Fruit fly (Drosophila melanogaster) whole organism, embryonic: ENCODE results near the gene Pka-C3.

ENCODE experiments used
- ATbp ChIP-seq: fragments of 200-800 bp; sonication (Bioruptor generic); optimal IDR thresholded peaks from 2 replicates; lab custom pipeline; 2017; ENCODE audit warnings: missing biosample characterization, mild to moderate bottlenecking, missing genetic modification characterization, missing genetic modification reagents
- Ada2b ChIP-seq: fragments of 200-800 bp; sonication (Bioruptor generic); IDR thresholded peaks from 2 replicates; pipeline ENCODE4 v1.3.6; 2022; ENCODE audit warnings: missing biosample characterization, missing genetic modification characterization
- CG10147 ChIP-seq: fragments of 200-800 bp; sonication (Bioruptor generic); optimal IDR thresholded peaks from 2 replicates; lab custom pipeline; 2019; ENCODE audit warnings: missing biosample characterization, mild to moderate bottlenecking, missing genetic modification characterization, moderate library complexity
- CG10274 ChIP-seq: fragments of 200-800 bp; sonication (Bioruptor generic); optimal IDR thresholded peaks from 3 replicates; lab custom pipeline; 2017; ENCODE audit warnings: missing biosample characterization, mild to moderate bottlenecking, missing genetic modification characterization
- CG11504 ChIP-seq: fragments of 200-800 bp; sonication (Bioruptor generic); optimal IDR thresholded peaks from 3 replicates; lab custom pipeline; 2019; ENCODE audit warnings: missing biosample characterization, mild to moderate bottlenecking, missing genetic modification characterization, moderate library complexity
- CG12219 ChIP-seq: fragments of 200-800 bp; sonication (Bioruptor generic); optimal IDR thresholded peaks from 3 replicates; lab custom pipeline; 2018; ENCODE audit warnings: missing biosample characterization, mild to moderate bottlenecking, missing genetic modification characterization
- CG12942 ChIP-seq: fragments of 200-800 bp; sonication (Bioruptor generic); optimal IDR thresholded peaks from 3 replicates; lab custom pipeline; 2016; ENCODE audit warnings: missing biosample characterization, missing genetic modification characterization
- CG14050 ChIP-seq: fragments of 200-800 bp; sonication (Bioruptor generic); IDR thresholded peaks from 3 replicates; pipeline ENCODE4 v1.3.6; 2022; ENCODE audit warnings: missing biosample characterization, missing genetic modification characterization
- CG15696 ChIP-seq: fragments of 200-800 bp; sonication (Bioruptor generic); optimal IDR thresholded peaks from 2 replicates; lab custom pipeline; 2019; ENCODE audit warnings: missing biosample characterization, mild to moderate bottlenecking, missing genetic modification characterization, moderate library complexity
- CG17385 ChIP-seq: fragments of 200-800 bp; sonication (Bioruptor generic); optimal IDR thresholded peaks from 3 replicates; lab custom pipeline; 2018; ENCODE audit warnings: missing biosample characterization, mild to moderate bottlenecking, missing genetic modification characterization
- CG18599 ChIP-seq: fragments of 200-800 bp; sonication (Bioruptor generic); optimal IDR thresholded peaks from 3 replicates; lab custom pipeline; 2017; ENCODE audit warnings: missing biosample characterization, missing genetic modification characterization, mild to moderate bottlenecking, moderate library complexity, missing genetic modification reagents
- CG2678 ChIP-seq: fragments of 200-800 bp; sonication (Bioruptor generic); optimal IDR thresholded peaks from 3 replicates; lab custom pipeline; 2019; ENCODE audit warnings: missing biosample characterization, mild to moderate bottlenecking, missing genetic modification characterization, moderate library complexity
- CG34376 ChIP-seq: fragments of 200-800 bp; sonication (Bioruptor generic); optimal IDR thresholded peaks from 2 replicates; lab custom pipeline; 2018; ENCODE audit warnings: missing biosample characterization, mild to moderate bottlenecking, missing genetic modification characterization
- CG4730 ChIP-seq: fragments of 200-800 bp; sonication (Bioruptor generic); IDR thresholded peaks from 2 replicates; pipeline ENCODE4 v1.3.6; 2022; ENCODE audit warnings: missing biosample characterization, missing genetic modification characterization
- CG5180 ChIP-seq: fragments of 200-800 bp; sonication (Bioruptor generic); optimal IDR thresholded peaks from 3 replicates; lab custom pipeline; 2017; ENCODE audit warnings: missing biosample characterization, missing genetic modification characterization, mild to moderate bottlenecking, moderate library complexity, missing genetic modification reagents
- CG5245 ChIP-seq: fragments of 200-800 bp; sonication (Bioruptor generic); optimal IDR thresholded peaks from 3 replicates; lab custom pipeline; 2016; ENCODE audit warnings: missing biosample characterization, missing genetic modification characterization
- CG6175 ChIP-seq: fragments of 200-800 bp; sonication (Bioruptor generic); IDR thresholded peaks from 3 replicates; pipeline ENCODE4 v1.3.6; 2022; ENCODE audit warnings: missing biosample characterization, missing genetic modification characterization
- CG6683 ChIP-seq: fragments of 200-800 bp; sonication (Bioruptor generic); optimal IDR thresholded peaks from 2 replicates; lab custom pipeline; 2017; ENCODE audit warnings: missing biosample characterization, mild to moderate bottlenecking, missing genetic modification characterization, missing genetic modification reagents
- CG7357 ChIP-seq: fragments of 200-800 bp; sonication (Bioruptor generic); IDR thresholded peaks from 3 replicates; pipeline ENCODE4 v1.3.6; 2022; ENCODE audit warnings: missing biosample characterization, missing genetic modification characterization
- CG7987 ChIP-seq: fragments of 200-800 bp; sonication (Bioruptor generic); optimal IDR thresholded peaks from 2 replicates; lab custom pipeline; 2018; ENCODE audit warnings: missing biosample characterization, mild to moderate bottlenecking, missing genetic modification characterization, moderate library complexity
- CG8765 ChIP-seq: fragments of 200-800 bp; sonication (Bioruptor generic); IDR thresholded peaks from 2 replicates; pipeline ENCODE4 v1.3.6; 2022; ENCODE audit warnings: missing biosample characterization, missing genetic modification characterization
- CG9876 ChIP-seq: fragments of 200-800 bp; sonication (Bioruptor generic); optimal IDR thresholded peaks from 2 replicates; lab custom pipeline; 2016; ENCODE audit warnings: missing biosample characterization, missing genetic modification characterization
- D19B ChIP-seq: fragments of 200-800 bp; sonication (Bioruptor generic); optimal IDR thresholded peaks from 2 replicates; lab custom pipeline; 2017; ENCODE audit warnings: missing biosample characterization, mild to moderate bottlenecking, missing genetic modification characterization
- Dad ChIP-seq: fragments of 200-800 bp; sonication (Bioruptor generic); optimal IDR thresholded peaks from 3 replicates; lab custom pipeline; 2016; ENCODE audit warnings: missing biosample characterization, missing genetic modification characterization
- Dbx ChIP-seq: fragments of 200-800 bp; sonication (Bioruptor generic); IDR thresholded peaks from 3 replicates; pipeline ENCODE4 v1.3.6; 2022; ENCODE audit warnings: missing biosample characterization, missing genetic modification characterization
- Elba2 ChIP-seq: fragments of 200-800 bp; sonication (Bioruptor generic); optimal IDR thresholded peaks from 3 replicates; lab custom pipeline; 2016; ENCODE audit warnings: missing biosample characterization, missing genetic modification characterization
- H15 ChIP-seq: fragments of 200-800 bp; sonication (Bioruptor generic); IDR thresholded peaks from 3 replicates; pipeline ENCODE4 v1.3.6; 2022; ENCODE audit warnings: missing biosample characterization, missing genetic modification characterization
- Hey ChIP-seq: fragments of 200-800 bp; sonication (Bioruptor generic); optimal IDR thresholded peaks from 3 replicates; lab custom pipeline; 2018; ENCODE audit warnings: missing biosample characterization, mild to moderate bottlenecking, missing genetic modification characterization
- HmgZ ChIP-seq: fragments of 200-800 bp; sonication (Bioruptor generic); optimal IDR thresholded peaks from 2 replicates; lab custom pipeline; 2018; ENCODE audit warnings: missing biosample characterization, mild to moderate bottlenecking, missing genetic modification characterization
- Hr51 ChIP-seq, 2 experiments: fragments of 200-800 bp; sonication (Bioruptor generic); optimal IDR thresholded peaks; 2 replicates in 1 of 2; 3 replicates in 1 of 2; lab custom pipeline; 2016 to 2018; ENCODE audit warnings: missing biosample characterization in 2 of 2, missing genetic modification characterization in 2 of 2, mild to moderate bottlenecking in 1 of 2, moderate library complexity in 1 of 2
- Kr ChIP-seq: fragments of 200-800 bp; sonication (Bioruptor generic); optimal IDR thresholded peaks from 2 replicates; lab custom pipeline; 2017; ENCODE audit warnings: missing biosample characterization, mild to moderate bottlenecking, missing genetic modification characterization
- Mad ChIP-seq: fragments of 200-800 bp; sonication (Bioruptor generic); optimal IDR thresholded peaks from 2 replicates; lab custom pipeline; 2016; ENCODE audit warnings: missing biosample characterization, missing genetic modification characterization
- Sry-β ChIP-seq: fragments of 200-800 bp; sonication (Bioruptor generic); optimal IDR thresholded peaks from 2 replicates; lab custom pipeline; 2018; ENCODE audit warnings: missing biosample characterization, mild to moderate bottlenecking, missing genetic modification characterization, moderate library complexity
- TFAM ChIP-seq: fragments of 200-800 bp; sonication (Bioruptor generic); optimal IDR thresholded peaks from 2 replicates; lab custom pipeline; 2017; ENCODE audit warnings: missing biosample characterization, missing genetic modification characterization, inconsistent platforms
- Tbp ChIP-seq: fragments of >200 bp; optimal IDR thresholded peaks from 2 replicates; lab custom pipeline; 2018; ENCODE audit warnings: missing biosample characterization, missing genetic modification characterization
- abd-A ChIP-seq: fragments of 200-800 bp; sonication (Bioruptor generic); optimal IDR thresholded peaks from 3 replicates; lab custom pipeline; 2019; ENCODE audit warnings: missing biosample characterization, mild to moderate bottlenecking, missing genetic modification characterization, moderate library complexity
- aop ChIP-seq: fragments of 200-800 bp; sonication (Bioruptor generic); IDR thresholded peaks from 2 replicates; pipeline ENCODE4 v1.3.6; 2022; ENCODE audit warnings: missing biosample characterization, missing genetic modification characterization
- bsh ChIP-seq, 2 experiments: fragments of 200-800 bp; sonication (Bioruptor generic); optimal IDR thresholded peaks; 2 replicates each; lab custom pipeline; 2017 to 2018; ENCODE audit warnings: mild to moderate bottlenecking in 2 of 2, missing biosample characterization in 2 of 2, missing genetic modification characterization in 2 of 2, moderate library complexity in 1 of 2
- ci ChIP-seq: fragments of 200-800 bp; sonication (Bioruptor generic); IDR thresholded peaks from 3 replicates; pipeline ENCODE4 v1.3.6; 2022; ENCODE audit warnings: missing biosample characterization, missing genetic modification characterization
- dm ChIP-seq: fragments of 200-800 bp; sonication (Bioruptor generic); optimal IDR thresholded peaks from 3 replicates; lab custom pipeline; 2016; ENCODE audit warnings: missing biosample characterization, missing genetic modification characterization
- dysf ChIP-seq: fragments of 200-800 bp; sonication (Bioruptor generic); IDR thresholded peaks from 3 replicates; pipeline ENCODE4 v1.3.6; 2022; ENCODE audit warnings: missing biosample characterization, missing genetic modification characterization
- en ChIP-seq: fragments of 200-800 bp; sonication (Bioruptor generic); optimal IDR thresholded peaks from 2 replicates; lab custom pipeline; 2016; ENCODE audit warnings: missing biosample characterization, missing genetic modification characterization
- fu2 ChIP-seq: fragments of 200-800 bp; sonication (Bioruptor generic); optimal IDR thresholded peaks from 2 replicates; lab custom pipeline; 2016; ENCODE audit warnings: missing biosample characterization, missing genetic modification characterization
- gcm ChIP-seq: fragments of 200-800 bp; sonication (Bioruptor generic); optimal IDR thresholded peaks from 2 replicates; lab custom pipeline; 2019; ENCODE audit warnings: missing biosample characterization, mild to moderate bottlenecking, missing genetic modification characterization, moderate library complexity
- kah ChIP-seq: fragments of 200-800 bp; sonication (Bioruptor generic); optimal IDR thresholded peaks from 2 replicates; lab custom pipeline; 2018; ENCODE audit warnings: missing biosample characterization, mild to moderate bottlenecking, missing genetic modification characterization
- lmd ChIP-seq: fragments of 200-800 bp; sonication (Bioruptor generic); IDR thresholded peaks from 2 replicates; pipeline ENCODE4 v1.3.6; 2022; ENCODE audit warnings: missing biosample characterization, missing genetic modification characterization
- nerfin-2 ChIP-seq: fragments of 200-800 bp; sonication (Bioruptor generic); IDR thresholded peaks from 2 replicates; pipeline ENCODE4 v1.3.6; 2022; ENCODE audit warnings: missing biosample characterization, missing genetic modification characterization; ENCODE audit not compliant: partially characterized antibody
- sens ChIP-seq: fragments of 200-800 bp; sonication (Bioruptor generic); peaks from one replicate; lab custom pipeline; 2016; ENCODE audit warnings: missing biosample characterization, missing genetic modification characterization
- toy ChIP-seq: fragments of 200-800 bp; sonication (Bioruptor generic); IDR thresholded peaks from 2 replicates; pipeline ENCODE4 v1.3.6; 2022; ENCODE audit warnings: missing biosample characterization, missing genetic modification characterization
- vfl ChIP-seq: fragments of 200-800 bp; sonication (Bioruptor generic); optimal IDR thresholded peaks from 2 replicates; lab custom pipeline; 2016; ENCODE audit warnings: missing biosample characterization, missing genetic modification characterization

Pka-C3 gene

dm6 chr3L:15982783-15983432 is 28.3 kb upstream of the Pka-C3 start, which contains the start of the genes brm and Arl1 (continued):
- peak; percentile 73 for TF ChIP-seq CG9876 (GFP tag; lab: Kevin White, UChicago)
- peak; percentile 61 for TF ChIP-seq Sry-β (GFP tag; lab: Kevin White, UChicago)
- peak; percentile 92 for TF ChIP-seq kah (GFP tag; lab: Kevin White, UChicago)
- TF ChIP-seq CG18599 (GFP tag; lab: Kevin White, UChicago) = peak; percentile 98
- TF ChIP-seq CG2678 (tag; lab: Kevin White, UChicago) = peak; percentile 99
- TF ChIP-seq HmgZ (tag; lab: Kevin White, UChicago) = peak; percentile 99
- TF ChIP-seq ci (GFP tag; lab: Robert Waterston, UW) = peak; percentile 99
- peak; percentile 99 for TF ChIP-seq H15
- TF ChIP-seq lmd (GFP tag; lab: Robert Waterston, UW) = peak; percentile 99
- TF ChIP-seq CG34376 (GFP tag; lab: Kevin White, UChicago) = peak; percentile 99
- peak; percentile 10 for TF ChIP-seq Kr (GFP tag; lab: Kevin White, UChicago)
- peak; percentile 99 for TF ChIP-seq CG10147 (GFP tag; lab: Kevin White, UChicago)
- peak; percentile 20 for TF ChIP-seq en (GFP tag; lab: Kevin White, UChicago)
- TF ChIP-seq ATbp (GFP tag; lab: Kevin White, UChicago) = peak; percentile 90
- peak; percentile 89 for TF ChIP-seq Hey (tag; lab: Kevin White, UChicago)
- peak; percentile 85 for TF ChIP-seq fu2
- TF ChIP-seq Elba2 (GFP tag; lab: Kevin White, UChicago) = peak; percentile 81
- TF ChIP-seq Tbp = no peak
- TF ChIP-seq TFAM = peak; percentile 80
- peak; percentile 99 for TF ChIP-seq CG4730 (GFP tag; lab: Robert Waterston, UW)
- peak; percentile 94 for TF ChIP-seq gcm
- peak; percentile 97 for TF ChIP-seq CG7357 (GFP tag; lab: Robert Waterston, UW)
- TF ChIP-seq abd-A (tag; lab: Kevin White, UChicago) = no peak
- peak; percentile 96 for TF ChIP-seq CG7987 (GFP tag; lab: Kevin White, UChicago)
- peak; percentile 94 to 97 for TF ChIP-seq Hr51 (GFP tag; optimal IDR thresholded peaks at IDR 0.05; lab: Kevin White, UChicago)
- TF ChIP-seq Dbx (GFP tag; lab: Robert Waterston, UW) = peak; percentile 99
- peak; percentile 99 for TF ChIP-seq CG6175 (GFP tag; lab: Robert Waterston, UW)
- peak; percentile 94 for TF ChIP-seq CG17385
- peak; percentile 98 for TF ChIP-seq sens (GFP tag; lab: Kevin White, UChicago)
- peak; percentile 100 for TF ChIP-seq dysf (GFP tag; lab: Robert Waterston, UW)
- peak; percentile 98 for TF ChIP-seq CG14050 (GFP tag; lab: Robert Waterston, UW)
- TF ChIP-seq CG12942 (GFP tag; lab: Kevin White, UChicago) = peak; percentile 98
- TF ChIP-seq dm (GFP tag; lab: Kevin White, UChicago) = peak; percentile 78
- TF ChIP-seq Dad = peak; percentile 90
- TF ChIP-seq Mad (GFP tag; lab: Kevin White, UChicago) = peak; percentile 97
- peak; percentile 94 for TF ChIP-seq D19B (GFP tag; lab: Kevin White, UChicago)
- peak; percentile 91 for TF ChIP-seq CG10274 (GFP tag; lab: Kevin White, UChicago)
- TF ChIP-seq aop = peak; percentile 96
- peak; percentile 97 for TF ChIP-seq CG11504 (tag; lab: Kevin White, UChicago)
- peak; percentile 98 for TF ChIP-seq CG8765 (GFP tag; lab: Robert Waterston, UW)
- peak; percentile 87 for TF ChIP-seq CG5180 (GFP tag; lab: Kevin White, UChicago)
- peak; percentile 93 for TF ChIP-seq vfl
- TF ChIP-seq nerfin-2 = peak; percentile 14; the same call in 1 of the 2 replicates
- TF ChIP-seq Ada2b (GFP tag; lab: Robert Waterston, UW) = peak; percentile 99
- peak; percentile 97 for TF ChIP-seq CG5245 (GFP tag; lab: Kevin White, UChicago)
- peak; percentile 99 for TF ChIP-seq CG15696
- TF ChIP-seq toy (GFP tag; lab: Robert Waterston, UW) = peak; percentile 97
- TF ChIP-seq bsh (GFP tag; optimal IDR thresholded peaks at IDR 0.05; lab: Kevin White, UChicago) = peak; percentile 80 to 98
- peak; percentile 90 for TF ChIP-seq CG12219
- peak; percentile 95 for TF ChIP-seq CG6683 (GFP tag; lab: Kevin White, UChicago)
